Fruit fly (Drosophila melanogaster): ENCODE results near the gene glo.

Gene glo

DNA sequence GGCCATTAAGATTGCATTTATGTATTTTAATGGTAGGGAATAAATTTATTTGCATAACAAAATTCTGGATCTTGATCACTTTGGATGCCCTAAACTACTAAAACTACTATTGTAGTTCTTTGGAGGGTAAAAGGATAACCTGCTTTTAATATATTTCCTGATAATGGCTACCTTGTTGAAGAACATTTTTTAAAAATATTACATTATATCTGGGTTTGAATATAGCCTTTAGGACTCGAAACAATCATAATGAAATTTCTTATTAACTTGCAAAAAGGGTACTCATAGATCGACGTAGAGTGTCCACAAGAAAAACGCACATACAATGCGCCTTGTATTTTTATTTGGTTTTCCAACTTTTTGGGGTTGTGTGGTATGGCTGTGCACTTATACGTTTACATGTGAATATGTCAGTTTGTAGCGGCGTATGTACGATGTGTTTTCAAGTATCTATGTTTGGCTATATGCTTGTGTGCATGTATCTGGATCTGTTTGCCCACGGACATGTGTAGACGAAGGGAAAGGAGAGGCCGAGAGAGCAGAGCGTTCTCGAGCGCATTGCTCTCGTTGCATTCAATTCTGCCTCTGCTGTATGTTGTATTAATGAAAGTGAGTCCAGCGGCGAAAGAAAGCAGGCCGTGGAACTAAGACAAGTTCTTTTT, 39.7 kb downstream of the glo start (continued):
- peak; percentile 55 for TF ChIP-seq CG13123 (GFP tag; optimal IDR thresholded peaks at IDR 0.05)
- no peak for TF ChIP-seq gsb (GFP tag; IDR thresholded peaks at IDR 0.05)
- peak; percentile 76 to 91 for TF ChIP-seq bsh (GFP tag; optimal IDR thresholded peaks at IDR 0.05)
- TF ChIP-seq CG15269 (tag; optimal IDR thresholded peaks at IDR 0.05): peak; percentile 47
- TF ChIP-seq tna (GFP tag; IDR thresholded peaks at IDR 0.05; ENCODE audit: partially characterized antibody): no peak
- TF ChIP-seq bigmax (GFP tag; optimal IDR thresholded peaks at IDR 0.05): no peak
- TF ChIP-seq chif (GFP tag; optimal IDR thresholded peaks at IDR 0.05): peak; percentile 66 to 84
- TF ChIP-seq ATbp (GFP tag; optimal IDR thresholded peaks at IDR 0.05): peak; percentile 69
- TF ChIP-seq CG7786 (GFP tag; optimal IDR thresholded peaks at IDR 0.05): peak; percentile 49
- TF ChIP-seq so (GFP tag; IDR thresholded peaks at IDR 0.05): peak; percentile 20; the same call in 1 of the 3 replicates
- no peak for TF ChIP-seq caup (GFP tag; optimal IDR thresholded peaks at IDR 0.05; ENCODE audit: severe bottlenecking)
- TF ChIP-seq Doc2 (GFP tag; IDR thresholded peaks at IDR 0.05): no peak
- TF ChIP-seq nerfin-1 (tag; optimal IDR thresholded peaks at IDR 0.05): peak; percentile 61
- peak; percentile 23 for TF ChIP-seq stwl (tag; optimal IDR thresholded peaks at IDR 0.05)
- peak; percentile 25 for TF ChIP-seq ind (GFP tag; optimal IDR thresholded peaks at IDR 0.05)
- peak; percentile 82 for TF ChIP-seq CG2202 (tag; optimal IDR thresholded peaks at IDR 0.05)
- TF ChIP-seq CG43689 (GFP tag; IDR thresholded peaks at IDR 0.05): no peak
- TF ChIP-seq TFAM (GFP tag; optimal IDR thresholded peaks at IDR 0.05): no peak
- TF ChIP-seq CG10147 (GFP tag; optimal IDR thresholded peaks at IDR 0.05): peak; percentile 39
- peak; percentile 58 for TF ChIP-seq slp2 (GFP tag; optimal IDR thresholded peaks at IDR 0.05)
- peak; percentile 66 for TF ChIP-seq nom (GFP tag; optimal IDR thresholded peaks at IDR 0.05)
- TF ChIP-seq CG18011 (GFP tag; optimal IDR thresholded peaks at IDR 0.05): no peak
- TF ChIP-seq Ravus (GFP tag; IDR thresholded peaks at IDR 0.05): no peak
- TF ChIP-seq kay (GFP tag; optimal IDR thresholded peaks at IDR 0.05): no peak
- TF ChIP-seq Hr3 (GFP tag; optimal IDR thresholded peaks at IDR 0.05): peak; percentile 79
- peak; percentile 70 for TF ChIP-seq CG10209 (GFP tag; optimal IDR thresholded peaks at IDR 0.05)
- TF ChIP-seq en (GFP tag; optimal IDR thresholded peaks at IDR 0.05): peak; percentile 39
- TF ChIP-seq CG17802 (tag; optimal IDR thresholded peaks at IDR 0.05): peak; percentile 44
- no peak for TF ChIP-seq abd-A (tag; optimal IDR thresholded peaks at IDR 0.05)
- TF ChIP-seq CG4424 (GFP tag; optimal IDR thresholded peaks at IDR 0.05): peak; percentile 80
- TF ChIP-seq Dref (GFP tag; IDR thresholded peaks at IDR 0.05): no peak
- TF ChIP-seq NC2α (GFP tag; optimal IDR thresholded peaks at IDR 0.05): peak; percentile 19
- TF ChIP-seq al (GFP tag; IDR thresholded peaks at IDR 0.05): no peak
- peak; percentile 75; the same call in 1 of the 2 replicates for TF ChIP-seq vvl (GFP tag; IDR thresholded peaks at IDR 0.05)
- TF ChIP-seq CG3847 (GFP tag; IDR thresholded peaks at IDR 0.05): no peak
- peak; percentile 78 for TF ChIP-seq Usf (GFP tag; optimal IDR thresholded peaks at IDR 0.05)
- TF ChIP-seq grn (GFP tag; optimal IDR thresholded peaks at IDR 0.05): peak; percentile 20
- TF ChIP-seq CG9215 (GFP tag; IDR thresholded peaks at IDR 0.05): no peak
- TF ChIP-seq twi (tag; optimal IDR thresholded peaks at IDR 0.05): peak; percentile 71
- TF ChIP-seq wdn (GFP tag; IDR thresholded peaks at IDR 0.05): 0 out of 2 replicates have a peak, but pooled peaks have one; percentile 23
- peak; percentile 70 for TF ChIP-seq ara (GFP tag; IDR thresholded peaks at IDR 0.05)
- TF ChIP-seq mirr (GFP tag; optimal IDR thresholded peaks at IDR 0.05): no peak
- TF ChIP-seq az2 (GFP tag; optimal IDR thresholded peaks at IDR 0.05): peak; percentile 85
- peak; percentile 38 for TF ChIP-seq CG12219 (GFP tag; optimal IDR thresholded peaks at IDR 0.05)
- TF ChIP-seq phol (tag; optimal IDR thresholded peaks at IDR 0.05): peak; percentile 92
- TF ChIP-seq CG4707 (GFP tag; optimal IDR thresholded peaks at IDR 0.05): peak; percentile 55
- TF ChIP-seq CTCF (GFP tag; optimal IDR thresholded peaks at IDR 0.05): no peak
- TF ChIP-seq jumu (GFP tag; optimal IDR thresholded peaks at IDR 0.05): peak; percentile 28
- TF ChIP-seq CG14050 (GFP tag; IDR thresholded peaks at IDR 0.05): peak; percentile 34; the same call in 1 of the 3 replicates
- no peak for TF ChIP-seq CG13287 (GFP tag; IDR thresholded peaks at IDR 0.05; ENCODE audit: partially characterized antibody)
